Fruit fly (Drosophila melanogaster): Measurements from ENCODE around the gene Arr2.

dm6 chr3L:8680353-8680752 lies 31.6 kb upstream of the Arr2 start:
- TF ChIP-seq CG4360 (GFP tag; IDR thresholded peaks at IDR 0.05): no peak
- no peak for TF ChIP-seq hbn (GFP tag; IDR thresholded peaks at IDR 0.05; ENCODE audit: partially characterized antibody)
- no peak for TF ChIP-seq HLH3B (GFP tag; IDR thresholded peaks at IDR 0.05)
- no peak for TF ChIP-seq pb (GFP tag; optimal IDR thresholded peaks at IDR 0.05)
- TF ChIP-seq ash1 (GFP tag; optimal IDR thresholded peaks at IDR 0.05): no peak
- TF ChIP-seq MTF-1 (GFP tag; optimal IDR thresholded peaks at IDR 0.05; ENCODE audit: borderline replicate concordance): no peak
- TF ChIP-seq Ada2b (GFP tag; IDR thresholded peaks at IDR 0.05): no peak
- no peak for TF ChIP-seq sna (GFP tag; IDR thresholded peaks at IDR 0.05; ENCODE audit: partially characterized antibody)
- TF ChIP-seq CG18619 (GFP tag; optimal IDR thresholded peaks at IDR 0.05): no peak
- no peak for TF ChIP-seq gce (GFP tag; IDR thresholded peaks at IDR 0.05)
- no peak for TF ChIP-seq CG10147 (GFP tag; optimal IDR thresholded peaks at IDR 0.05)

Measured in whole organism, embryonic.